Worm (Caenorhabditis elegans) whole organism, L1 larva: ENCODE results near the gene fbxa-152.
"Not testable (repeated sequence)": the region's sequence is repeated elsewhere in the genome, so short reads cannot be mapped to it uniquely, and the experiment has no call there.

Experiments used
- C04F5.9 ChIP-seq: sonication (generic microtip); optimal IDR thresholded peaks from 2 replicates; lab custom pipeline; 2016; ENCODE audit warnings: missing genetic modification characterization, missing compliant biosample characterization
- F16B12.6 ChIP-seq: fragments of 150-350 bp; optimal IDR thresholded peaks from 2 replicates; lab custom pipeline; 2014; ENCODE audit warnings: missing biosample characterization, missing genetic modification characterization
- Y116A8C.19 ChIP-seq: sonication (generic microtip); optimal IDR thresholded peaks from 2 replicates; lab custom pipeline; 2016; ENCODE audit warnings: missing compliant biosample characterization, missing genetic modification characterization, borderline replicate concordance
- alr-1 ChIP-seq: fragments of 200-800 bp; sonication (Bioruptor generic); optimal IDR thresholded peaks from 2 replicates; lab custom pipeline; 2018; ENCODE audit warnings: borderline replicate concordance, mild to moderate bottlenecking, missing genetic modification characterization, missing compliant biosample characterization
- ama-1 ChIP-seq: fragments of 150-350 bp; optimal IDR thresholded peaks from 2 replicates; lab custom pipeline; 2014
- ceh-90 ChIP-seq: sonication (generic microtip); optimal IDR thresholded peaks from 2 replicates; lab custom pipeline; 2016; ENCODE audit warnings: missing genetic modification characterization, missing compliant biosample characterization
- dpl-1 ChIP-seq, 3 experiments: fragments of 150-350 bp in 2 of 3; sonication (generic microtip) in 1 of 3; optimal IDR thresholded peaks; 2 replicates each; lab custom pipeline; 2014 to 2017; ENCODE audit warnings: missing biosample characterization in 3 of 3, missing genetic modification characterization in 3 of 3, missing genetic modification reagents in 3 of 3
- efl-3 ChIP-seq: fragments of 200-800 bp; sonication (Bioruptor generic); optimal IDR thresholded peaks from 2 replicates; lab custom pipeline; 2018; ENCODE audit warnings: mild to moderate bottlenecking, missing genetic modification characterization, missing compliant biosample characterization
- elt-2 ChIP-seq: sonication (generic microtip); optimal IDR thresholded peaks from 2 replicates; lab custom pipeline; 2016; ENCODE audit warnings: missing genetic modification characterization, mild to moderate bottlenecking, inconsistent platforms, missing compliant biosample characterization, missing genetic modification reagents
- fkh-10 ChIP-seq: sonication (generic microtip); optimal IDR thresholded peaks from 2 replicates; lab custom pipeline; 2017; ENCODE audit warnings: missing biosample characterization, missing genetic modification reagents, missing genetic modification characterization
- fkh-8 ChIP-seq: sonication (generic microtip); optimal IDR thresholded peaks from 2 replicates; lab custom pipeline; 2016; ENCODE audit warnings: mild to moderate bottlenecking, missing genetic modification characterization, missing compliant biosample characterization
- fos-1 ChIP-seq: fragments of 150-350 bp; optimal IDR thresholded peaks from 2 replicates; lab custom pipeline; 2014; ENCODE audit warnings: missing biosample characterization, missing genetic modification characterization
- hlh-17 ChIP-seq: fragments of 200-800 bp; sonication (Bioruptor generic); optimal IDR thresholded peaks from 2 replicates; lab custom pipeline; 2018; ENCODE audit warnings: missing genetic modification characterization, mild to moderate bottlenecking, missing compliant biosample characterization, moderate library complexity, borderline replicate concordance
- lin-13 ChIP-seq: fragments of 150-350 bp; optimal IDR thresholded peaks from 2 replicates; lab custom pipeline; 2014; ENCODE audit warnings: missing biosample characterization, missing genetic modification reagents, missing genetic modification characterization
- lin-14 ChIP-seq: fragments of 200-800 bp; sonication (Bioruptor generic); optimal IDR thresholded peaks from 2 replicates; lab custom pipeline; 2018; ENCODE audit warnings: mild to moderate bottlenecking, missing genetic modification characterization, moderate library complexity, missing compliant biosample characterization
- lin-15B ChIP-seq: fragments of 150-350 bp; sonication (generic microtip); optimal IDR thresholded peaks from 3 replicates; lab custom pipeline; 2014; ENCODE audit warnings: missing biosample characterization, missing genetic modification characterization
- lin-35 ChIP-seq, 2 experiments: fragments of 150-350 bp; optimal IDR thresholded peaks; 2 replicates each; lab custom pipeline; 2014; ENCODE audit warnings: missing biosample characterization in 2 of 2, missing genetic modification characterization in 2 of 2, missing genetic modification reagents in 2 of 2
- lin-39 ChIP-seq: fragments of 150-350 bp; optimal IDR thresholded peaks from 2 replicates; lab custom pipeline; 2014; ENCODE audit warnings: missing biosample characterization, missing genetic modification reagents, missing genetic modification characterization
- mab-9 ChIP-seq: fragments of 200-800 bp; sonication (Bioruptor generic); IDR thresholded peaks from 2 replicates; pipeline ENCODE4 v1.3.6; 2022; ENCODE audit warnings: missing genetic modification reagents, missing genetic modification characterization, missing compliant biosample characterization
- mep-1 ChIP-seq: fragments of 150-350 bp; optimal IDR thresholded peaks from 2 replicates; lab custom pipeline; 2014; ENCODE audit warnings: missing biosample characterization, missing genetic modification characterization
- nhr-12 ChIP-seq: sonication (generic microtip); optimal IDR thresholded peaks from 2 replicates; lab custom pipeline; 2017; ENCODE audit warnings: missing biosample characterization, missing genetic modification characterization
- nhr-20 ChIP-seq: sonication (generic microtip); optimal IDR thresholded peaks from 2 replicates; lab custom pipeline; 2016; ENCODE audit warnings: mild to moderate bottlenecking, missing genetic modification characterization, missing compliant biosample characterization
- nhr-28 ChIP-seq: fragments of 150-350 bp; optimal IDR thresholded peaks from 2 replicates; lab custom pipeline; 2014; ENCODE audit warnings: missing biosample characterization, missing genetic modification characterization
- nhr-84 ChIP-seq: sonication (generic microtip); optimal IDR thresholded peaks from 2 replicates; lab custom pipeline; 2017; ENCODE audit warnings: missing biosample characterization, missing genetic modification characterization
- nhr-90 ChIP-seq: sonication (generic microtip); optimal IDR thresholded peaks from 2 replicates; lab custom pipeline; 2016; ENCODE audit warnings: mild to moderate bottlenecking, missing genetic modification characterization, missing compliant biosample characterization; ENCODE audit not compliant: poor library complexity
- skn-1 ChIP-seq: fragments of 150-350 bp; optimal IDR thresholded peaks from 2 replicates; lab custom pipeline; 2014; ENCODE audit warnings: missing biosample characterization, missing genetic modification characterization
- sox-4 ChIP-seq: sonication (generic microtip); optimal IDR thresholded peaks from 2 replicates; lab custom pipeline; 2016; ENCODE audit warnings: missing genetic modification characterization, missing compliant biosample characterization
- sptf-1 ChIP-seq: fragments of 150-350 bp; optimal IDR thresholded peaks from 2 replicates; lab custom pipeline; 2014; ENCODE audit warnings: missing biosample characterization, missing genetic modification characterization
- sup-37 ChIP-seq: fragments of 200-800 bp; sonication (Bioruptor generic); optimal IDR thresholded peaks from 2 replicates; lab custom pipeline; 2018; ENCODE audit warnings: mild to moderate bottlenecking, missing genetic modification characterization, missing compliant biosample characterization
- tlp-1 ChIP-seq: fragments of 150-350 bp; optimal IDR thresholded peaks from 2 replicates; lab custom pipeline; 2014; ENCODE audit warnings: missing biosample characterization, missing genetic modification characterization
- unc-30 ChIP-seq: sonication (generic microtip); optimal IDR thresholded peaks from 2 replicates; lab custom pipeline; 2017; ENCODE audit warnings: missing biosample characterization, missing genetic modification characterization
- unc-98 ChIP-seq: fragments of 200-800 bp; sonication (Bioruptor generic); IDR thresholded peaks from 2 replicates; pipeline ENCODE4 v1.3.6; 2022; ENCODE audit warnings: missing genetic modification characterization, missing compliant biosample characterization
- zag-1 ChIP-seq: fragments of 150-350 bp; optimal IDR thresholded peaks from 2 replicates; lab custom pipeline; 2014; ENCODE audit warnings: missing biosample characterization, missing genetic modification characterization
- ztf-4 ChIP-seq: fragments of 150-350 bp; optimal IDR thresholded peaks from 2 replicates; lab custom pipeline; 2014; ENCODE audit warnings: missing biosample characterization, missing genetic modification characterization

Gene fbxa-152

DNA sequence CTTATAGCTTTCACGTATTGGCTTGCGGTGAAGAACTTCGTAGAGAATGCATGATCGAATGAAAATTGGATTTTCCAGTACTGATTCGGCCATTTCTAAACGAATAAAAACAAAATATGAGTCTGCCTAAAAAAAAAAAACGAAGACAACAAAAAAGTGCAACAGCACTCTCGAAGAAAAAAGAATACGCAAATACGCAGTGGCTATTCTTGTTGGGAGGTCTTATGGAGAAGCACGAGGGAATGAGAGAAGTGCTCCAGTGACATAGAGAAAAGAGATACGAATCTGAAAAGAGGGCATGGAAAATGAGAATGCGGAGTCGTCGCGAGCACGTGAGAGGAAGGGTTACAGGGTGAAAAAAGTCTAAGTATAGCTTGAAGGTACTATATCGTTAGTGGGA is at the start of gene fbxa-152:
TSS of gene fbxa-152 (minus strand) at position 101 of the 400 bp plus-strand sequence.
- TF ChIP-seq elt-2 (tag; lab: Kevin White, UChicago) (no peak), lin-14 (peak; percentile 22), unc-98 (GFP tag; lab: Robert Waterston, UW) (no peak), skn-1 (tag; lab: Kevin White, UChicago) (no peak)

DNA sequence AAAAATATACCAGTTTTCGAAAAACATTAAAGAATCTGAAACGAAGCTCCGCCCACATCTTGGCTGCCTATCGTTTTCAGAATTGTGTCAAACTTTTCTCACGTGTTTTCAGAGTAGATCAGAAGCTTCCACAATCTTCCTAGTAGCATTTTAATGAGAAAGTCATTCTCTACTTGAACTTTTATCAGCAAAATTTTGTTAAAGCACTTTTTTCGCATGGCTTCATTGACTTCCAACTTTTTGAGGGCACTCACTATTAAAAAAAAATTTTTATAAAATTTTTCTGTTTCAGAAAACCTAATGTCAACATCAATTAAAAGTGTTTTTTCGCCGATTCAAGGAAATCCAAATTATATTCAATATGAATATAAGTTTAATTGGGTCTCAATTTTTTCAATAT is 48.0 kb upstream of the fbxa-152 start, which contains the start of gene sru-42:
TSS of gene sru-42 (plus strand) at position 301 of the 400 bp plus-strand sequence.
- TF ChIP-seq sptf-1 (tag; lab: Kevin White, UChicago) (no peak), sup-37 (GFP tag; lab: Kevin White, UChicago) (no peak), efl-3 (GFP tag; lab: Kevin White, UChicago) (no peak), fkh-8 (tag; lab: Kevin White, UChicago) (peak; percentile 11), lin-13 (GFP tag; lab: Kevin White, UChicago) (no peak), lin-15B (tag; lab: Kevin White, UChicago) (no peak), nhr-20 (tag; lab: Kevin White, UChicago) (no peak)
- TF ChIP-seq, all 84 proteins: peak for 1

DNA sequence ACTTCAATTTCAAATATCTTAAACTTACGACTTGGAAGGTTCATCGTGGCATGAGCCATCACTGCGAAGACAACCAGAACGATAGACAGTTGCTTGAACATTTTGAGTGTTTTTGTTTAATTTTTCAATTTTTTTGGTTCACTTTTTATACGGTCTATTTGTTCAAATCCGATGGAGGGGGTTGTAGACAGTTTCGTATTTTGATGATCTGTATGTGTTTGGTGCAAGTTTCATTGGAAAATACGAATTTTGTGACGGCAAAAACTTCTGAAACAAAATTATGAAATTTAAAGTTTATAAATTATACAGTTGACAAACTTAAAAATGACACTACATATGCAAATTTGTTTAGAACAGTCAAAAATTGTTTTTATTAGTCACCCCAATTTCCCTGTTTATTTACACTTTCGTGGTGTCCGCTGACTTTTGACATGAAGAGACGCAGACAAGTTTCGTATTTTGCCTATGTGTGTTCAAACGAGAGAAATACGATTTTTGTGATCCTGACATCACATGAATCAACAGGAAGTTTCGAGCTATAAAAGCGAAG is 45.5 kb upstream of the fbxa-152 start, which contains the start of the genes C55A1.7 and C55A1.6:
TSS of gene C55A1.7 (minus strand) at position 101 of the 550 bp plus-strand sequence.
TSS of gene C55A1.6 (plus strand) at position 500 of the 550 bp plus-strand sequence.
- TF ChIP-seq tlp-1 (tag; lab: Kevin White, UChicago); zag-1; lin-15B (tag; lab: Kevin White, UChicago): not testable (repeated sequence)

DNA sequence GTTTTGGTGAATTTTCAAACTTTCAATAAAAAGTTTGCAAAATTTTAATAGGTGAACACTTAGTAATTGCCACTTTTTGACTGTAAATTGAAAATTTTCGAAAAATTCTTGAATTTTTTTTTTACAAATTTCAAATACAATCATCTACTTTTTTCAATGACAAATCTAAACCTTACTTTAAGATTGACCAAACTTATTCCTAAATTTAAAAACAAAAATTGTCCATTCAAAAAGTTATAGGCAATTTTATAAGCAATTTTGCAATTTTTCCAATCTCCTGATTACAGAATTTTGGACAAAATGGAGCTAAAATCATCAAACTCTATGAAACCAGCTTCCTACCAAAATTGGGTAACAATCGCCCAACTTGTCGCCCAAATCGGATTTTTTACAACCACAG is 42.4 kb upstream of the fbxa-152 start, which contains the start of gene str-23:
TSS of gene str-23 (plus strand) at position 301 of the 400 bp plus-strand sequence.
- TF ChIP-seq ztf-4 (tag; lab: Kevin White, UChicago) (no peak), nhr-28 (tag; lab: Kevin White, UChicago) (no peak)

DNA sequence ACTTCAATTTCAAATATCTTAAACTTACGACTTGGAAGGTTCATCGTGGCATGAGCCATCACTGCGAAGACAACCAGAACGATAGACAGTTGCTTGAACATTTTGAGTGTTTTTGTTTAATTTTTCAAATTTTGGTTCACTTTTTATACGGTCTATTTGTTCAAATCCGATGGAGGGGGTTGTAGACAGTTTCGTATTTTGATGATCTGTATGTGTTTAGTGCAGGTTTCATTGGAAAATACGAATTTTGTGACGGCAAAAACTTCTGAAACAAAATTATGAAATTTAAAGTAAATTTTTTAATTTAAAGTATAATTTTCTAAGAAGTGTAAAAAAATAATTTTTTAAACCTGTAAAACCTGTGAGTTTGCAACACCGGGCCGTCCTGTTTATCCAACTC is 41.0 kb upstream of the fbxa-152 start, which contains the start of gene C55A1.4:
TSS of gene C55A1.4 (minus strand) at position 101 of the 400 bp plus-strand sequence.
- not testable (repeated sequence) for TF ChIP-seq nhr-12 (tag; lab: Kevin White, UChicago); fkh-10 (GFP tag; lab: Kevin White, UChicago); skn-1 (tag; lab: Kevin White, UChicago)

DNA sequence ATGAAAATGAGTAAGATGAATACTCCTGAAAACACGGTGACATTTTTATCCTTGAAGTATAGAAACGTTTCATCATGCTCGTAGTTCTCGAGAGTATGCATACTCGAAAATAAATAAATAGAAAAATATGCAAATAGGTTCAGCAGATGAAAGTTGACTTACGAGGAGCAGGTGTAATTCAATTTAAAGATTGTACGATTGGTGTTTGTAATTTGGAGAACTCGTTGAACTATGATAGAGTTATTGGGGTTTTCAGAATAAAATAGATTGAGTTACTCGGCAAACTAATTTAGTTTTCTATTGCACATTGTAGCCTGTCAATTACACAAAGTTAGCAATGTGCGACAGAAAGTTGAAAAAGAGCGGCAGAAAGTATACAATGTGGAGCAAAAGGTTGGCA is 36.7 kb upstream of the fbxa-152 start, which contains the start of gene srz-44:
TSS of gene srz-44 (minus strand) at position 101 of the 400 bp plus-strand sequence.
- TF ChIP-seq mab-9 (GFP tag; lab: Robert Waterston, UW): no peak
- no peak for TF ChIP-seq mep-1 (tag; lab: Kevin White, UChicago)
- no peak for TF ChIP-seq sox-4 (tag; lab: Kevin White, UChicago)

DNA sequence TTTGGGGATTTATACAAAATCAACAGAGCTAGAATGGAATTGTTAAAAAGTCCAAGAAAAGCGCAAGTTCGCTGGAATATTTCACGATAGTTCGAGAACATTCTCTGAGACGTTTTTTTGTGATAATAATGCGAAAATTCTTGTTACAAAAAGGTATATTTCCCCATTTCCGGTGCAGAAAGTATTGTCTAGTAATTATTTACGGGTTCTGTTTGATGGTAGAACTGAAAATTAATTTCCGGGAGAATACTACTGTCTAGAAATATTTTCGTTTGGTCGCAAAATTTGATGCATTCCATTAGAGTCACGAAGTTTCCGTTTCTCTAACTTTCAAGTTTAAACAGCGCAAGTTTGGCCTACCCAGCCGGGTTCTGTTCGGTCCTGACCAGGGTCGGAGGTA is 27.4 kb upstream of the fbxa-152 start, which contains the start of gene str-248:
TSS of gene str-248 (minus strand) at position 101 of the 400 bp plus-strand sequence.
- TF ChIP-seq nhr-20 (tag; lab: Kevin White, UChicago) (no peak), ama-1 (no peak), ceh-90 (tag; lab: Kevin White, UChicago) (no peak), dpl-1 (GFP tag; optimal IDR thresholded peaks at IDR 0.05; lab: Kevin White, UChicago) (no peak), alr-1 (no peak), F16B12.6 (tag; lab: Kevin White, UChicago) (no peak), lin-35 (GFP tag; optimal IDR thresholded peaks at IDR 0.05; lab: Kevin White, UChicago) (no peak), hlh-17 (GFP tag; lab: Kevin White, UChicago) (no peak), fkh-8 (tag; lab: Kevin White, UChicago) (no peak), nhr-84 (no peak), C04F5.9 (tag; lab: Kevin White, UChicago) (no peak), lin-39 (tag; lab: Kevin White, UChicago) (no peak), unc-30 (tag; lab: Kevin White, UChicago) (no peak), elt-2 (tag; lab: Kevin White, UChicago) (no peak), fos-1 (tag; lab: Kevin White, UChicago) (no peak), Y116A8C.19 (tag; lab: Kevin White, UChicago) (no peak), nhr-90 (tag; lab: Kevin White, UChicago) (no peak)
